Worm (Caenorhabditis elegans) whole organism, L3 larva: ENCODE results near the gene Y73C8C.12.

Source experiments
- R02D3.7 ChIP-seq: fragments of 150-350 bp; optimal IDR thresholded peaks from 2 replicates; lab custom pipeline; 2014; ENCODE audit warnings: missing biosample characterization, missing genetic modification characterization
- aly-2 ChIP-seq: fragments of 150-350 bp; optimal IDR thresholded peaks from 2 replicates; lab custom pipeline; 2014; ENCODE audit warnings: missing biosample characterization, missing genetic modification characterization
- ama-1 ChIP-seq: fragments of 150-350 bp; optimal IDR thresholded peaks from 2 replicates; lab custom pipeline; 2018
- ceh-16 ChIP-seq: sonication (generic microtip); optimal IDR thresholded peaks from 2 replicates; lab custom pipeline; 2017; ENCODE audit warnings: missing biosample characterization, missing genetic modification characterization
- ceh-28 ChIP-seq: fragments of 150-350 bp; optimal IDR thresholded peaks from 2 replicates; lab custom pipeline; 2014; ENCODE audit warnings: missing biosample characterization, missing genetic modification reagents, missing genetic modification characterization
- ceh-82 ChIP-seq: fragments of 150-350 bp; optimal IDR thresholded peaks from 2 replicates; lab custom pipeline; 2014; ENCODE audit warnings: missing biosample characterization, missing genetic modification characterization
- ceh-9 ChIP-seq: sonication (generic microtip); optimal IDR thresholded peaks from 2 replicates; lab custom pipeline; 2018; ENCODE audit warnings: missing biosample characterization, missing genetic modification characterization
- egl-27 ChIP-seq: sonication (generic microtip); optimal IDR thresholded peaks from 4 replicates; lab custom pipeline; 2017; ENCODE audit warnings: missing biosample characterization, missing genetic modification reagents, missing genetic modification characterization
- elt-1 ChIP-seq: fragments of 150-350 bp; optimal IDR thresholded peaks from 2 replicates; lab custom pipeline; 2014; ENCODE audit warnings: missing biosample characterization, missing genetic modification characterization
- elt-2 ChIP-seq: sonication (generic microtip); optimal IDR thresholded peaks from 2 replicates; lab custom pipeline; 2016; ENCODE audit warnings: missing genetic modification reagents, mild to moderate bottlenecking, missing genetic modification characterization, missing compliant biosample characterization
- fkh-2 ChIP-seq: fragments of 150-350 bp; optimal IDR thresholded peaks from 2 replicates; lab custom pipeline; 2014; ENCODE audit warnings: missing biosample characterization, missing genetic modification reagents, missing genetic modification characterization
- jun-1 ChIP-seq: fragments of 150-350 bp; optimal IDR thresholded peaks from 2 replicates; lab custom pipeline; 2014; ENCODE audit warnings: missing biosample characterization, missing genetic modification reagents, missing genetic modification characterization
- lin-15B ChIP-seq: fragments of 150-350 bp; optimal IDR thresholded peaks from 2 replicates; lab custom pipeline; 2014; ENCODE audit warnings: missing biosample characterization, missing genetic modification characterization
- lin-39 ChIP-seq: fragments of 150-350 bp; optimal IDR thresholded peaks from 2 replicates; lab custom pipeline; 2018; ENCODE audit warnings: missing biosample characterization, missing genetic modification reagents, missing genetic modification characterization
- lsy-12 ChIP-seq: sonication (generic microtip); optimal IDR thresholded peaks from 2 replicates; lab custom pipeline; 2016; ENCODE audit warnings: mild to moderate bottlenecking, missing genetic modification characterization, missing compliant biosample characterization
- mdl-1 ChIP-seq: fragments of 150-350 bp; optimal IDR thresholded peaks from 2 replicates; lab custom pipeline; 2014; ENCODE audit warnings: missing biosample characterization, missing genetic modification characterization
- mml-1 ChIP-seq: fragments of 150-350 bp; sonication (generic microtip); optimal IDR thresholded peaks from 3 replicates; lab custom pipeline; 2014; ENCODE audit warnings: missing biosample characterization, missing genetic modification characterization
- nfya-1 ChIP-seq: sonication (generic microtip); optimal IDR thresholded peaks from 2 replicates; lab custom pipeline; 2017; ENCODE audit warnings: missing genetic modification characterization, mild to moderate bottlenecking, missing compliant biosample characterization, antibody characterized with exemption, moderate library complexity; ENCODE audit not compliant: insufficient read depth
- nhr-11 ChIP-seq: fragments of 150-350 bp; optimal IDR thresholded peaks from 2 replicates; lab custom pipeline; 2014; ENCODE audit warnings: missing biosample characterization, missing genetic modification characterization
- nhr-12 ChIP-seq: fragments of 150-350 bp; optimal IDR thresholded peaks from 2 replicates; lab custom pipeline; 2014; ENCODE audit warnings: missing biosample characterization, missing genetic modification characterization
- nhr-28 ChIP-seq: fragments of 150-350 bp; optimal IDR thresholded peaks from 2 replicates; lab custom pipeline; 2014; ENCODE audit warnings: missing biosample characterization, missing genetic modification characterization
- nhr-43 ChIP-seq: sonication (generic microtip); optimal IDR thresholded peaks from 2 replicates; lab custom pipeline; 2016; ENCODE audit warnings: mild to moderate bottlenecking, missing genetic modification characterization, missing compliant biosample characterization; ENCODE audit not compliant: poor library complexity, severe bottlenecking
- nhr-67 ChIP-seq: fragments of 150-350 bp; optimal IDR thresholded peaks from 2 replicates; lab custom pipeline; 2014; ENCODE audit warnings: missing biosample characterization, missing genetic modification characterization
- nhr-76 ChIP-seq: fragments of 150-350 bp; sonication (generic microtip); optimal IDR thresholded peaks from 5 replicates; lab custom pipeline; 2014; ENCODE audit warnings: missing biosample characterization, missing genetic modification characterization
- pha-4 ChIP-seq: fragments of 150-350 bp; optimal IDR thresholded peaks from 2 replicates; lab custom pipeline; 2014; ENCODE audit warnings: missing biosample characterization, missing genetic modification reagents, missing genetic modification characterization
- pqm-1 ChIP-seq: fragments of 150-350 bp; optimal IDR thresholded peaks from 2 replicates; lab custom pipeline; 2017; ENCODE audit warnings: missing biosample characterization, missing genetic modification characterization, inconsistent platforms
- sea-2 ChIP-seq: fragments of 150-350 bp; sonication (generic microtip); optimal IDR thresholded peaks from 4 replicates; lab custom pipeline; 2014; ENCODE audit warnings: missing biosample characterization, missing genetic modification reagents, missing genetic modification characterization
- snpc-4 ChIP-seq: fragments of 150-350 bp; optimal IDR thresholded peaks from 2 replicates; lab custom pipeline; 2014; ENCODE audit warnings: missing biosample characterization, missing genetic modification characterization
- tbx-2 ChIP-seq: sonication (generic microtip); optimal IDR thresholded peaks from 2 replicates; lab custom pipeline; 2016; ENCODE audit warnings: mild to moderate bottlenecking, missing genetic modification characterization, missing compliant biosample characterization
- ztf-4 ChIP-seq: fragments of 150-350 bp; optimal IDR thresholded peaks from 2 replicates; lab custom pipeline; 2014; ENCODE audit warnings: missing biosample characterization, missing genetic modification characterization

Y73C8C.12 gene

ce11 chrV:3124912-3125311 lies at the start of gene Y73C8C.12:
Gene Y73C8C.12, plus strand, starts transcription at chrV:3125212.
- TF ChIP-seq mdl-1, result no peak

ce11 chrV:3080792-3081191 lies 44.2 kb upstream of the Y73C8C.12 start, which contains the start of gene srt-5:
Gene srt-5, minus strand, starts transcription at chrV:3080892.
- TF ChIP-seq lin-15B (tag; lab: Kevin White, UChicago) (no peak), mdl-1 (no peak), nhr-12 (tag; lab: Kevin White, UChicago) (no peak), ceh-16 (tag; lab: Kevin White, UChicago) (no peak), lsy-12 (tag; lab: Kevin White, UChicago) (no peak), jun-1 (tag; lab: Kevin White, UChicago) (no peak), nhr-43 (tag; lab: Kevin White, UChicago) (no peak), sea-2 (GFP tag; lab: Kevin White, UChicago) (no peak), snpc-4 (tag; lab: Kevin White, UChicago) (no peak), aly-2 (tag; lab: Kevin White, UChicago) (no peak), tbx-2 (tag; lab: Kevin White, UChicago) (no peak), R02D3.7 (tag; lab: Kevin White, UChicago) (no peak), pha-4 (tag; lab: Kevin White, UChicago) (no peak), ceh-82 (no peak), pqm-1 (tag; lab: Kevin White, UChicago) (no peak), fkh-2 (tag; lab: Kevin White, UChicago) (no peak), ztf-4 (tag; lab: Kevin White, UChicago) (no peak), egl-27 (tag; lab: Kevin White, UChicago) (no peak), elt-2 (tag; lab: Kevin White, UChicago) (no peak)

- TF ChIP-seq nhr-28 (tag; lab: Kevin White, UChicago), result no peak
- TF ChIP-seq aly-2 (tag; lab: Kevin White, UChicago), result no peak
- no peak for TF ChIP-seq nfya-1
Observed at ce11 chrV:3081471-3081870, 43.5 kb upstream of the Y73C8C.12 start, which contains the start of gene srt-7. Gene srt-7, plus strand, starts transcription at chrV:3081771.

- TF ChIP-seq ceh-82 (no peak), sea-2 (GFP tag; lab: Kevin White, UChicago) (no peak), nfya-1 (no peak), ceh-9 (tag; lab: Kevin White, UChicago) (no peak), ama-1 (lab: Kevin White, UChicago) (no peak), pqm-1 (tag; lab: Kevin White, UChicago) (no peak), ceh-28 (tag; lab: Kevin White, UChicago) (no peak), nhr-12 (tag; lab: Kevin White, UChicago) (no peak), lin-15B (tag; lab: Kevin White, UChicago) (no peak)
Observed at ce11 chrV:3086260-3086659, 38.8 kb upstream of the Y73C8C.12 start, which contains the start of gene srt-8. Gene srt-8, plus strand, starts transcription at chrV:3086560.

- TF ChIP-seq elt-1 (tag; lab: Kevin White, UChicago) (no peak), R02D3.7 (tag; lab: Kevin White, UChicago) (no peak), nhr-11 (no peak), snpc-4 (tag; lab: Kevin White, UChicago) (no peak), jun-1 (tag; lab: Kevin White, UChicago) (no peak), nhr-67 (tag; lab: Kevin White, UChicago) (no peak), mdl-1 (no peak)
Observed at ce11 chrV:3088768-3089167, 36.2 kb upstream of the Y73C8C.12 start, which contains the start of gene acs-21. Gene acs-21, plus strand, starts transcription at chrV:3089068.

ce11 chrV:3094351-3094750 lies 30.7 kb upstream of the Y73C8C.12 start, which contains the start of gene cyp-33C9:
Gene cyp-33C9, minus strand, starts transcription at chrV:3094561.
- TF ChIP-seq ceh-9 (tag; lab: Kevin White, UChicago) (no peak), nfya-1 (no peak), mml-1 (tag; lab: Kevin White, UChicago) (no peak), ceh-82 (no peak), nhr-76 (tag; lab: Kevin White, UChicago) (no peak), lin-39 (no peak), elt-2 (tag; lab: Kevin White, UChicago) (peak; percentile 20), pha-4 (tag; lab: Kevin White, UChicago) (peak; percentile 59)
